Fruit fly (Drosophila melanogaster): ENCODE data around the gene dsb.

dm6 chr3L:1876215-1876625 is 33.8 kb downstream of the dsb start, which contains the start of gene dre4:
- peak; percentile 76 for TF ChIP-seq CG15336 (GFP tag; IDR thresholded peaks at IDR 0.05)
- peak in 1 of 2 experiments; percentile 22 for TF ChIP-seq salr (GFP tag; optimal IDR thresholded peaks at IDR 0.05)
- TF ChIP-seq CG8632 (GFP tag; optimal IDR thresholded peaks at IDR 0.05), result peak; percentile 50
- TF ChIP-seq Lpt (GFP tag; optimal IDR thresholded peaks at IDR 0.05), result peak; percentile 31
- TF ChIP-seq Met (GFP tag; optimal IDR thresholded peaks at IDR 0.05), result no peak
- TF ChIP-seq OdsH (GFP tag; optimal IDR thresholded peaks at IDR 0.05), result no peak
